Fruit fly (Drosophila melanogaster): ENCODE measurements around the gene Cpr67B.

dm6 chr3L:9451522-9452118 lies 47.0 kb downstream of the Cpr67B start, which contains the start of the genes CG3448 and ghi:
- TF ChIP-seq CG3838 (GFP tag; optimal IDR thresholded peaks at IDR 0.05) (no peak), prd (optimal IDR thresholded peaks at IDR 0.05) (no peak), prd (GFP tag; IDR thresholded peaks at IDR 0.05) (peak; percentile 58; the same call in 2 of the 3 replicates), CG12155 (GFP tag; optimal IDR thresholded peaks at IDR 0.05) (peak; percentile 57), pnt (GFP tag; optimal IDR thresholded peaks at IDR 0.05) (peak; percentile 29), CG5180 (GFP tag; optimal IDR thresholded peaks at IDR 0.05) (no peak), CG11247 (GFP tag; IDR thresholded peaks at IDR 0.05) (peak; percentile 63; the same call in 1 of the 2 replicates), hth (optimal IDR thresholded peaks at IDR 0.05) (no peak), sr (GFP tag; IDR thresholded peaks at IDR 0.05) (no peak), CG33213 (GFP tag; optimal IDR thresholded peaks at IDR 0.05) (peak; percentile 6), Deaf1 (tag; optimal IDR thresholded peaks at IDR 0.05) (peak; percentile 25), cad (GFP tag; optimal IDR thresholded peaks at IDR 0.05) (peak; percentile 31)
